Fruit fly (Drosophila melanogaster): ENCODE results near the gene CG2059.

CG2059 gene

dm6 chrX:7324816-7325246 is 38.7 kb downstream of the CG2059 start:
- TF ChIP-seq CG17801 (GFP tag; optimal IDR thresholded peaks at IDR 0.05; ENCODE audit: partially characterized antibody), result peak; percentile 98

- TF ChIP-seq CG17801 (GFP tag; optimal IDR thresholded peaks at IDR 0.05; ENCODE audit: partially characterized antibody), result no peak
Measured at dm6 chrX:7328746-7329145, 42.6 kb downstream of the CG2059 start, which contains the start of gene Acsf3. Gene Acsf3, plus strand, starts transcription at chrX:7329046.

- TF ChIP-seq CG17801 (GFP tag; optimal IDR thresholded peaks at IDR 0.05; ENCODE audit: partially characterized antibody), result no peak
Measured at dm6 chrX:7332091-7332490, 45.9 kb downstream of the CG2059 start, which contains the start of gene CG42780. Gene CG42780, minus strand, starts transcription at chrX:7332191.

- no peak for TF ChIP-seq CG17801 (GFP tag; optimal IDR thresholded peaks at IDR 0.05; ENCODE audit: partially characterized antibody)
Measured at dm6 chrX:7332493-7332892, 46.3 kb downstream of the CG2059 start.

dm6 chrX:7333298-7333743 is 47.2 kb downstream of the CG2059 start:
- no peak for TF ChIP-seq CG17801 (GFP tag; optimal IDR thresholded peaks at IDR 0.05; ENCODE audit: partially characterized antibody)

- peak; percentile 32 for TF ChIP-seq CG17801 (GFP tag; optimal IDR thresholded peaks at IDR 0.05; ENCODE audit: partially characterized antibody)
Measured at dm6 chrX:7333858-7334800, 48.0 kb downstream of the CG2059 start.

- TF ChIP-seq CG17801 (GFP tag; optimal IDR thresholded peaks at IDR 0.05; ENCODE audit: partially characterized antibody), result peak; percentile 83
Measured at dm6 chrX:7334801-7335176, 48.6 kb downstream of the CG2059 start.

dm6 chrX:7335524-7335991 is 49.4 kb downstream of the CG2059 start:
- no peak for TF ChIP-seq CG17801 (GFP tag; optimal IDR thresholded peaks at IDR 0.05; ENCODE audit: partially characterized antibody)

- TF ChIP-seq CG17801 (GFP tag; optimal IDR thresholded peaks at IDR 0.05; ENCODE audit: partially characterized antibody), result peak; percentile 57
Measured at dm6 chrX:7336121-7336961, 50.2 kb downstream of the CG2059 start.

- peak; percentile 84 for TF ChIP-seq CG17801 (GFP tag; optimal IDR thresholded peaks at IDR 0.05; ENCODE audit: partially characterized antibody)
Measured at dm6 chrX:7336962-7337844, 51.0 kb downstream of the CG2059 start, which contains the start of gene CBP. Gene CBP, plus strand, starts transcription at chrX:7337352.

All from ovary, adult (tissue).